Worm (Caenorhabditis elegans) whole organism, young adult: ENCODE results near the gene mes-6.

Experiments used
- B0035.1 ChIP-seq: sonication (generic microtip); optimal IDR thresholded peaks from 2 replicates; lab custom pipeline; 2016; ENCODE audit warnings: missing genetic modification characterization, mild to moderate bottlenecking, missing compliant biosample characterization, missing genotype, missing genetic modification reagents
- F37B4.10 ChIP-seq: fragments of 200-800 bp; sonication (Bioruptor generic); IDR thresholded peaks from 2 replicates; pipeline ENCODE4 v1.3.6; 2022; ENCODE audit warnings: missing genetic modification characterization, missing compliant biosample characterization
- T07F8.4 ChIP-seq: sonication (generic microtip); optimal IDR thresholded peaks from 2 replicates; lab custom pipeline; 2016; ENCODE audit warnings: mild to moderate bottlenecking, missing genetic modification characterization, moderate library complexity, missing compliant biosample characterization
- Y53F4B.3 ChIP-seq: fragments of 200-800 bp; sonication (Bioruptor generic); IDR thresholded peaks from 2 replicates; pipeline ENCODE4 v1.3.6; 2022; ENCODE audit warnings: missing genetic modification reagents, missing genetic modification characterization, missing compliant biosample characterization
- Y79H2A.3 ChIP-seq: fragments of 200-800 bp; sonication (Bioruptor generic); conservative IDR thresholded peaks from 2 replicates; pipeline ENCODE4 v1.3.6; 2022; ENCODE audit warnings: missing genetic modification reagents, missing genetic modification characterization, missing compliant biosample characterization
- Y95B8A.8 ChIP-seq: fragments of 200-800 bp; sonication (Bioruptor generic); IDR thresholded peaks from 2 replicates; pipeline ENCODE4 v1.3.6; 2022; ENCODE audit warnings: missing genetic modification reagents, missing genetic modification characterization, missing compliant biosample characterization
- aptf-2 ChIP-seq: fragments of 200-800 bp; sonication (Bioruptor generic); conservative IDR thresholded peaks from 2 replicates; pipeline ENCODE4 v1.3.6; 2022; ENCODE audit warnings: missing genetic modification reagents, missing genetic modification characterization, missing compliant biosample characterization
- atf-7 ChIP-seq: sonication (generic microtip); optimal IDR thresholded peaks from 2 replicates; lab custom pipeline; 2017; ENCODE audit warnings: mild to moderate bottlenecking, missing genetic modification characterization, missing compliant biosample characterization
- cebp-1 ChIP-seq, 2 experiments: fragments of 200-800 bp in 1 of 2; sonication (Bioruptor generic) in 1 of 2; sonication (generic microtip) in 1 of 2; IDR thresholded peaks in 1 of 2; optimal IDR thresholded peaks in 1 of 2; 2 replicates each; pipeline versions ENCODE4 v1.3.6 to Lab custom; 2017 to 2022; ENCODE audit warnings: missing compliant biosample characterization in 2 of 2, missing genetic modification characterization in 2 of 2, mild to moderate bottlenecking in 1 of 2, missing genetic modification reagents in 1 of 2, moderate library complexity in 1 of 2
- ceh-40 ChIP-seq: fragments of 200-800 bp; sonication (Bioruptor generic); IDR thresholded peaks from 2 replicates; pipeline ENCODE4 v1.3.6; 2022; ENCODE audit warnings: missing genetic modification characterization, missing compliant biosample characterization
- ceh-79 ChIP-seq: sonication (generic microtip); optimal IDR thresholded peaks from 2 replicates; lab custom pipeline; 2017; ENCODE audit warnings: mild to moderate bottlenecking, missing genetic modification characterization, missing compliant biosample characterization
- die-1 ChIP-seq: sonication (generic microtip); optimal IDR thresholded peaks from 2 replicates; lab custom pipeline; 2016; ENCODE audit warnings: missing genotype, mild to moderate bottlenecking, missing genetic modification characterization, missing compliant biosample characterization
- egl-44 ChIP-seq: fragments of 200-800 bp; sonication (Bioruptor generic); IDR thresholded peaks from 2 replicates; pipeline ENCODE4 v1.3.6; 2022; ENCODE audit warnings: missing genetic modification reagents, missing genetic modification characterization, missing compliant biosample characterization
- ets-4 ChIP-seq: fragments of 200-800 bp; sonication (Bioruptor generic); optimal IDR thresholded peaks from 2 replicates; lab custom pipeline; 2018; ENCODE audit warnings: mild to moderate bottlenecking, missing genetic modification characterization, missing compliant biosample characterization
- gei-17 ChIP-seq: fragments of 200-800 bp; sonication (Bioruptor generic); optimal IDR thresholded peaks from 2 replicates; lab custom pipeline; 2018; ENCODE audit warnings: mild to moderate bottlenecking, missing genetic modification characterization, missing compliant biosample characterization
- hmg-1.2 ChIP-seq: fragments of 200-800 bp; sonication (Bioruptor generic); IDR thresholded peaks from 2 replicates; pipeline ENCODE4 v1.3.6; 2022; ENCODE audit warnings: missing genetic modification reagents, missing genetic modification characterization, missing compliant biosample characterization
- hsf-1 ChIP-seq: fragments of 200-800 bp; sonication (Bioruptor generic); IDR thresholded peaks from 2 replicates; pipeline ENCODE4 v1.3.6; 2022; ENCODE audit warnings: missing genetic modification reagents, missing genetic modification characterization, missing compliant biosample characterization
- lag-1 ChIP-seq: fragments of 200-800 bp; sonication (Bioruptor generic); IDR thresholded peaks from 2 replicates; pipeline ENCODE4 v1.3.6; 2022; ENCODE audit warnings: missing genetic modification reagents, missing genetic modification characterization, missing compliant biosample characterization
- let-526 ChIP-seq: fragments of 200-800 bp; sonication (Bioruptor generic); IDR thresholded peaks from 2 replicates; pipeline ENCODE4 v1.3.6; 2022; ENCODE audit warnings: missing genetic modification reagents, missing genetic modification characterization, missing compliant biosample characterization
- let-607 ChIP-seq, 2 experiments: fragments of 200-800 bp in 1 of 2; sonication (Bioruptor generic) in 1 of 2; sonication (generic microtip) in 1 of 2; optimal IDR thresholded peaks; 2 replicates each; lab custom pipeline; 2016 to 2018; ENCODE audit warnings: mild to moderate bottlenecking in 2 of 2, missing compliant biosample characterization in 2 of 2, missing genetic modification characterization in 2 of 2, moderate library complexity in 2 of 2, missing genotype in 1 of 2
- lin-54 ChIP-seq: fragments of 200-800 bp; sonication (Bioruptor generic); optimal IDR thresholded peaks from 2 replicates; lab custom pipeline; 2018; ENCODE audit warnings: mild to moderate bottlenecking, missing genetic modification characterization, missing compliant biosample characterization
- madf-10 ChIP-seq: sonication (generic microtip); optimal IDR thresholded peaks from 2 replicates; lab custom pipeline; 2016; ENCODE audit warnings: mild to moderate bottlenecking, missing genetic modification characterization, missing compliant biosample characterization
- madf-8 ChIP-seq: fragments of 200-800 bp; sonication (Bioruptor generic); conservative IDR thresholded peaks from 2 replicates; pipeline ENCODE4 v1.3.6; 2022; ENCODE audit warnings: missing genetic modification reagents, missing genetic modification characterization, missing compliant biosample characterization
- nfyb-1 ChIP-seq: fragments of 200-800 bp; sonication (Bioruptor generic); IDR thresholded peaks from 2 replicates; pipeline ENCODE4 v1.3.6; 2022; ENCODE audit warnings: missing genetic modification reagents, missing genetic modification characterization, missing compliant biosample characterization
- nhr-27 ChIP-seq: fragments of 200-800 bp; sonication (Bioruptor generic); optimal IDR thresholded peaks from 2 replicates; lab custom pipeline; 2018; ENCODE audit warnings: mild to moderate bottlenecking, missing genetic modification characterization, moderate library complexity, missing compliant biosample characterization
- nhr-80 ChIP-seq: sonication (generic microtip); optimal IDR thresholded peaks from 2 replicates; lab custom pipeline; 2016; ENCODE audit warnings: missing genetic modification characterization, missing compliant biosample characterization
- nhr-90 ChIP-seq: sonication (generic microtip); optimal IDR thresholded peaks from 2 replicates; lab custom pipeline; 2016; ENCODE audit warnings: missing genotype, mild to moderate bottlenecking, missing genetic modification characterization, missing compliant biosample characterization
- pha-4 ChIP-seq: fragments of 150-350 bp; sonication (generic microtip); optimal IDR thresholded peaks from 2 replicates; lab custom pipeline; 2014; ENCODE audit warnings: missing biosample characterization, missing genetic modification reagents, missing genetic modification characterization
- rec-8 ChIP-seq, 2 experiments: sonication (generic microtip); optimal IDR thresholded peaks; 2 replicates each; lab custom pipeline; 2016; ENCODE audit warnings: mild to moderate bottlenecking in 2 of 2, missing genetic modification characterization in 2 of 2, missing genetic modification reagents in 2 of 2, missing genotype in 2 of 2, missing biosample characterization in 1 of 2, missing compliant biosample characterization in 1 of 2, moderate library complexity in 1 of 2
- repo-1 ChIP-seq: sonication (generic microtip); optimal IDR thresholded peaks from 2 replicates; lab custom pipeline; 2017; ENCODE audit warnings: mild to moderate bottlenecking, missing genetic modification characterization, missing compliant biosample characterization
- rpc-1 ChIP-seq, 2 experiments: fragments of 150-350 bp in 1 of 2; sonication (generic microtip) in 1 of 2; optimal IDR thresholded peaks; 2 replicates each; lab custom pipeline; 2014 to 2018; ENCODE audit warnings: missing biosample characterization in 1 of 2, missing genetic modification characterization in 1 of 2, missing genetic modification reagents in 1 of 2, missing genotype in 1 of 2
- snpc-3.4 ChIP-seq: sonication (generic microtip); optimal IDR thresholded peaks from 2 replicates; lab custom pipeline; 2017; ENCODE audit warnings: missing genetic modification characterization, mild to moderate bottlenecking, missing compliant biosample characterization, antibody characterized with exemption, moderate library complexity, missing genotype, missing genetic modification reagents
- snpc-4 ChIP-seq, 5 experiments: fragments of 150-350 bp in 1 of 5; sonication (generic microtip) in 4 of 5; optimal IDR thresholded peaks; 2 replicates each; lab custom pipeline; 2014 to 2018; ENCODE audit warnings: missing genetic modification characterization in 5 of 5, missing biosample characterization in 3 of 5, antibody characterized with exemption in 2 of 5, mild to moderate bottlenecking in 2 of 5, missing compliant biosample characterization in 2 of 5, missing genotype in 2 of 5, moderate library complexity in 2 of 5, missing genetic modification reagents in 1 of 5
- tbp1 ChIP-seq: fragments of 200-800 bp; sonication (Bioruptor generic); optimal IDR thresholded peaks from 2 replicates; lab custom pipeline; 2018; ENCODE audit warnings: mild to moderate bottlenecking, missing genetic modification characterization, missing compliant biosample characterization
- tlf-1 ChIP-seq: fragments of 200-800 bp; sonication (Bioruptor generic); optimal IDR thresholded peaks from 2 replicates; lab custom pipeline; 2018; ENCODE audit warnings: mild to moderate bottlenecking, missing genetic modification characterization, missing compliant biosample characterization
- unc-62 ChIP-seq: fragments of 150-350 bp; optimal IDR thresholded peaks from 2 replicates; lab custom pipeline; 2014; ENCODE audit warnings: missing biosample characterization, missing genetic modification reagents, missing genetic modification characterization
- ztf-22 ChIP-seq: fragments of 200-800 bp; sonication (Bioruptor generic); optimal IDR thresholded peaks from 2 replicates; lab custom pipeline; 2018; ENCODE audit warnings: mild to moderate bottlenecking, missing genetic modification characterization, moderate library complexity, missing compliant biosample characterization
- ztf-26 ChIP-seq: sonication (generic microtip); optimal IDR thresholded peaks from 2 replicates; lab custom pipeline; 2017; ENCODE audit warnings: missing genetic modification characterization, missing compliant biosample characterization
- ztf-3 ChIP-seq: fragments of 200-800 bp; sonication (Bioruptor generic); optimal IDR thresholded peaks from 2 replicates; lab custom pipeline; 2018; ENCODE audit warnings: mild to moderate bottlenecking, missing genetic modification characterization, missing compliant biosample characterization

mes-6 gene

ce11 chrIV:8527598-8528012 is 16.5 kb downstream of the mes-6 start (continued):
- peak; percentile 16 for TF ChIP-seq lin-54 (GFP tag; lab: Kevin White, UChicago)
- TF ChIP-seq gei-17 (GFP tag; lab: Kevin White, UChicago): peak; percentile 70
- no peak for TF ChIP-seq rpc-1 (optimal IDR thresholded peaks at IDR 0.05; lab: Kevin White, UChicago)
- TF ChIP-seq rpc-1 (tag; optimal IDR thresholded peaks at IDR 0.05; lab: Kevin White, UChicago): no peak
- TF ChIP-seq let-526: 0 out of 2 replicates have a peak, but pooled peaks have one; percentile 58
- TF ChIP-seq madf-10 (tag; lab: Kevin White, UChicago): peak; percentile 86
- no peak for TF ChIP-seq ceh-40 (GFP tag; lab: Robert Waterston, UW)
- TF ChIP-seq repo-1: peak; percentile 43
- peak; percentile 78 for TF ChIP-seq pha-4 (tag; lab: Kevin White, UChicago)
- peak; percentile 29 to 90 for TF ChIP-seq let-607 (tag; optimal IDR thresholded peaks at IDR 0.05; lab: Kevin White, UChicago)
- no peak for TF ChIP-seq nhr-27 (tag; lab: Kevin White, UChicago)
- peak; percentile 98 for TF ChIP-seq atf-7 (tag; lab: Kevin White, UChicago)
- TF ChIP-seq snpc-4 (GFP tag; optimal IDR thresholded peaks at IDR 0.05; lab: Kevin White, UChicago): no peak
- TF ChIP-seq snpc-4 (tag; optimal IDR thresholded peaks at IDR 0.05; lab: Kevin White, UChicago): peak in 3 of 4 experiments; percentile 13 to 68 (median 59)
- peak; percentile 61 for TF ChIP-seq ztf-3 (GFP tag; lab: Kevin White, UChicago)
- no peak for TF ChIP-seq aptf-2 (GFP tag; lab: Robert Waterston, UW)
- peak; percentile 93 for TF ChIP-seq ztf-26 (tag; lab: Kevin White, UChicago)
- peak; percentile 97 for TF ChIP-seq ets-4 (GFP tag; lab: Kevin White, UChicago)
- no peak for TF ChIP-seq madf-8
- peak; percentile 99 for TF ChIP-seq nhr-80 (tag; lab: Kevin White, UChicago)
- TF ChIP-seq Y53F4B.3: no peak
- TF ChIP-seq ceh-79 (tag; lab: Kevin White, UChicago): no peak
- no peak for TF ChIP-seq snpc-3.4
- peak; percentile 55 for TF ChIP-seq die-1 (tag; lab: Kevin White, UChicago)
- peak; percentile 85; the same call in 1 of the 2 replicates for TF ChIP-seq egl-44 (GFP tag; lab: Robert Waterston, UW)
- TF ChIP-seq nfyb-1 (GFP tag; lab: Robert Waterston, UW): peak; percentile 86
- peak; percentile 68 for TF ChIP-seq tbp1
- 0 out of 2 replicates have a peak, but pooled peaks have one; percentile 66 for TF ChIP-seq F37B4.10 (GFP tag; lab: Robert Waterston, UW)
- TF ChIP-seq rec-8 (tag; optimal IDR thresholded peaks at IDR 0.05; lab: Kevin White, UChicago): no peak
- TF ChIP-seq hsf-1: peak; percentile 70; the same call in 1 of the 2 replicates
- 0 out of 2 replicates have a peak, but pooled peaks have one; percentile 16 for TF ChIP-seq Y95B8A.8 (GFP tag; lab: Robert Waterston, UW)
- TF ChIP-seq Y79H2A.3 (GFP tag; lab: Robert Waterston, UW): 0 out of 2 replicates have a peak, but pooled peaks have one; percentile 62
- peak; percentile 88 for TF ChIP-seq nhr-90 (tag; lab: Kevin White, UChicago)
- TF ChIP-seq B0035.1: peak; percentile 68
- peak; percentile 75 for TF ChIP-seq hmg-1.2 (GFP tag; lab: Robert Waterston, UW)

- TF ChIP-seq cebp-1 (GFP tag; IDR thresholded peaks at IDR 0.05; lab: Robert Waterston, UW) (no peak), cebp-1 (tag; optimal IDR thresholded peaks at IDR 0.05; lab: Kevin White, UChicago) (peak; percentile 44), let-607 (tag; optimal IDR thresholded peaks at IDR 0.05; lab: Kevin White, UChicago) (peak in 1 of 2 experiments; percentile 28), lag-1 (GFP tag; lab: Robert Waterston, UW) (no peak), unc-62 (GFP tag; lab: Kevin White, UChicago) (peak; percentile 65), tbp1 (peak; percentile 36), ztf-22 (peak; percentile 74), pha-4 (tag; lab: Kevin White, UChicago) (peak; percentile 18), T07F8.4 (tag; lab: Kevin White, UChicago) (no peak), tlf-1 (GFP tag; lab: Kevin White, UChicago) (peak; percentile 34), snpc-4 (GFP tag; optimal IDR thresholded peaks at IDR 0.05; lab: Kevin White, UChicago) (no peak), snpc-4 (tag; optimal IDR thresholded peaks at IDR 0.05; lab: Kevin White, UChicago) (peak in 1 of 4 experiments; percentile 17), nhr-80 (tag; lab: Kevin White, UChicago) (peak; percentile 81)
- TF ChIP-seq, all 124 proteins: peak for 9
These were observed 17.3 kb downstream of the mes-6 start for ce11 chrIV:8528345-8528744.
